Worm (Caenorhabditis elegans) whole organism, L2 larva: ENCODE results near the gene mdh-2.

Experiments used
- C34F6.9 ChIP-seq: fragments of 150-350 bp; optimal IDR thresholded peaks from 2 replicates; lab custom pipeline; 2014; ENCODE audit warnings: missing biosample characterization, missing genetic modification characterization
- F13H6.1 ChIP-seq: sonication (generic microtip); optimal IDR thresholded peaks from 2 replicates; lab custom pipeline; 2016; ENCODE audit warnings: missing genetic modification characterization, missing compliant biosample characterization
- R02D3.7 ChIP-seq: fragments of 150-350 bp; optimal IDR thresholded peaks from 2 replicates; lab custom pipeline; 2014; ENCODE audit warnings: missing biosample characterization, missing genetic modification characterization
- Y55F3AM.14 ChIP-seq: fragments of 200-800 bp; sonication (Bioruptor generic); optimal IDR thresholded peaks from 2 replicates; lab custom pipeline; 2018; ENCODE audit warnings: mild to moderate bottlenecking, missing genetic modification characterization, missing compliant biosample characterization
- ZK546.5 ChIP-seq: sonication (generic microtip); optimal IDR thresholded peaks from 2 replicates; lab custom pipeline; 2017; ENCODE audit warnings: missing biosample characterization, missing genetic modification characterization
- aly-2 ChIP-seq: fragments of 150-350 bp; optimal IDR thresholded peaks from 2 replicates; lab custom pipeline; 2014; ENCODE audit warnings: missing biosample characterization, missing genetic modification characterization
- ama-1 ChIP-seq: fragments of 150-350 bp; optimal IDR thresholded peaks from 2 replicates; lab custom pipeline; 2018; ENCODE audit warnings: inconsistent platforms
- blmp-1 ChIP-seq: sonication (generic microtip); optimal IDR thresholded peaks from 2 replicates; lab custom pipeline; 2017; ENCODE audit warnings: missing genetic modification characterization, mild to moderate bottlenecking, missing compliant biosample characterization, antibody characterized with exemption, moderate library complexity; ENCODE audit not compliant: insufficient read depth
- ceh-16 ChIP-seq: fragments of 150-350 bp; optimal IDR thresholded peaks from 2 replicates; lab custom pipeline; 2014; ENCODE audit warnings: missing biosample characterization, missing genetic modification characterization
- crh-2 ChIP-seq: sonication (generic microtip); optimal IDR thresholded peaks from 2 replicates; lab custom pipeline; 2017; ENCODE audit warnings: missing biosample characterization, missing genetic modification characterization
- dmd-4 ChIP-seq: sonication (generic microtip); optimal IDR thresholded peaks from 2 replicates; lab custom pipeline; 2017; ENCODE audit warnings: missing biosample characterization, missing genetic modification characterization
- egl-27 ChIP-seq: sonication (generic microtip); optimal IDR thresholded peaks from 3 replicates; lab custom pipeline; 2017; ENCODE audit warnings: missing biosample characterization, missing genetic modification reagents, missing genetic modification characterization
- elt-1 ChIP-seq: fragments of 150-350 bp; optimal IDR thresholded peaks from 2 replicates; lab custom pipeline; 2014; ENCODE audit warnings: missing biosample characterization, missing genetic modification characterization
- elt-3 ChIP-seq: sonication (generic microtip); optimal IDR thresholded peaks from 2 replicates; lab custom pipeline; 2017; ENCODE audit warnings: missing biosample characterization, missing genetic modification characterization
- fos-1 ChIP-seq: fragments of 150-350 bp; optimal IDR thresholded peaks from 2 replicates; lab custom pipeline; 2014; ENCODE audit warnings: missing biosample characterization, missing genetic modification characterization
- lin-11 ChIP-seq: fragments of 150-350 bp; sonication (generic microtip); optimal IDR thresholded peaks from 2 replicates; lab custom pipeline; 2014; ENCODE audit warnings: missing biosample characterization, missing genetic modification characterization, inconsistent platforms, mixed read lengths
- lin-13 ChIP-seq: fragments of 150-350 bp; optimal IDR thresholded peaks from 2 replicates; lab custom pipeline; 2014; ENCODE audit warnings: missing biosample characterization, missing genetic modification reagents, missing genetic modification characterization
- lin-39 ChIP-seq: fragments of 150-350 bp; optimal IDR thresholded peaks from 2 replicates; lab custom pipeline; 2014; ENCODE audit warnings: missing biosample characterization, missing genetic modification reagents, missing genetic modification characterization
- lsy-2 ChIP-seq, 2 experiments: fragments of 150-350 bp in 1 of 2; sonication (generic microtip) in 1 of 2; optimal IDR thresholded peaks; 2 replicates each; lab custom pipeline; 2014 to 2017; ENCODE audit warnings: missing biosample characterization in 2 of 2, missing genetic modification characterization in 2 of 2
- mab-5 ChIP-seq: fragments of 150-350 bp; optimal IDR thresholded peaks from 2 replicates; lab custom pipeline; 2014; ENCODE audit warnings: missing biosample characterization, missing genetic modification characterization
- mbf-1 ChIP-seq: sonication (generic microtip); optimal IDR thresholded peaks from 2 replicates; lab custom pipeline; 2017; ENCODE audit warnings: missing biosample characterization, missing genetic modification characterization
- mdl-1 ChIP-seq, 2 experiments: fragments of 150-350 bp in 1 of 2; sonication (generic microtip) in 1 of 2; optimal IDR thresholded peaks; 2 replicates each; lab custom pipeline; 2017; ENCODE audit warnings: missing biosample characterization in 2 of 2, missing genetic modification characterization in 2 of 2
- nhr-10 ChIP-seq: sonication (generic microtip); optimal IDR thresholded peaks from 2 replicates; lab custom pipeline; 2017; ENCODE audit warnings: missing biosample characterization, missing genetic modification characterization
- nhr-11 ChIP-seq: fragments of 150-350 bp; optimal IDR thresholded peaks from 2 replicates; lab custom pipeline; 2014; ENCODE audit warnings: missing biosample characterization, missing genetic modification characterization
- nhr-12 ChIP-seq: fragments of 150-350 bp; optimal IDR thresholded peaks from 2 replicates; lab custom pipeline; 2014; ENCODE audit warnings: missing biosample characterization, missing genetic modification characterization
- nhr-129 ChIP-seq: fragments of 150-350 bp; optimal IDR thresholded peaks from 2 replicates; lab custom pipeline; 2014; ENCODE audit warnings: missing biosample characterization, missing genetic modification characterization
- nhr-21 ChIP-seq: fragments of 150-350 bp; optimal IDR thresholded peaks from 2 replicates; lab custom pipeline; 2014; ENCODE audit warnings: missing biosample characterization, missing genetic modification characterization
- nhr-23 ChIP-seq: fragments of 150-350 bp; optimal IDR thresholded peaks from 2 replicates; lab custom pipeline; 2014; ENCODE audit warnings: missing biosample characterization, missing genetic modification reagents, missing genetic modification characterization
- nhr-237 ChIP-seq: fragments of 150-350 bp; optimal IDR thresholded peaks from 2 replicates; lab custom pipeline; 2014; ENCODE audit warnings: missing biosample characterization, missing genetic modification characterization
- nhr-25 ChIP-seq: fragments of 150-350 bp; sonication (generic microtip); optimal IDR thresholded peaks from 3 replicates; lab custom pipeline; 2014; ENCODE audit warnings: missing biosample characterization, missing genetic modification characterization
- nhr-6 ChIP-seq: fragments of 150-350 bp; optimal IDR thresholded peaks from 2 replicates; lab custom pipeline; 2014; ENCODE audit warnings: missing biosample characterization, missing genetic modification characterization
- nhr-77 ChIP-seq: fragments of 150-350 bp; optimal IDR thresholded peaks from 2 replicates; lab custom pipeline; 2014; ENCODE audit warnings: missing biosample characterization, missing genetic modification characterization
- peb-1 ChIP-seq: fragments of 150-350 bp; optimal IDR thresholded peaks from 2 replicates; lab custom pipeline; 2014; ENCODE audit warnings: missing biosample characterization, missing genetic modification characterization
- sem-4 ChIP-seq: fragments of 150-350 bp; optimal IDR thresholded peaks from 2 replicates; lab custom pipeline; 2014; ENCODE audit warnings: missing biosample characterization, missing genetic modification reagents, missing genetic modification characterization
- skn-1 ChIP-seq: sonication (generic microtip); optimal IDR thresholded peaks from 2 replicates; lab custom pipeline; 2017; ENCODE audit warnings: missing biosample characterization, missing genetic modification characterization
- sma-3 ChIP-seq: sonication (generic microtip); optimal IDR thresholded peaks from 2 replicates; lab custom pipeline; 2016; ENCODE audit warnings: missing genetic modification reagents, missing genetic modification characterization, missing compliant biosample characterization
- sma-9 ChIP-seq, 2 experiments: fragments of 150-350 bp in 1 of 2; sonication (generic microtip) in 1 of 2; optimal IDR thresholded peaks; 2 replicates each; lab custom pipeline; 2014 to 2016; ENCODE audit warnings: missing genetic modification characterization in 2 of 2, mild to moderate bottlenecking in 1 of 2, missing biosample characterization in 1 of 2, missing compliant biosample characterization in 1 of 2, missing genetic modification reagents in 1 of 2, moderate library complexity in 1 of 2
- unc-39 ChIP-seq: fragments of 150-350 bp; optimal IDR thresholded peaks from 2 replicates; lab custom pipeline; 2014; ENCODE audit warnings: missing biosample characterization, missing genetic modification characterization
- unc-55 ChIP-seq: fragments of 150-350 bp; sonication (generic microtip); optimal IDR thresholded peaks from 3 replicates; lab custom pipeline; 2014; ENCODE audit warnings: missing biosample characterization, missing genetic modification reagents, missing genetic modification characterization
- ztf-1 ChIP-seq: fragments of 200-800 bp; sonication (Bioruptor generic); conservative IDR thresholded peaks from 2 replicates; pipeline ENCODE4 v1.3.6; 2022; ENCODE audit warnings: missing genetic modification characterization, missing compliant biosample characterization
- ztf-11 ChIP-seq: sonication (generic microtip); optimal IDR thresholded peaks from 2 replicates; lab custom pipeline; 2017; ENCODE audit warnings: missing biosample characterization, missing genetic modification characterization
- ztf-4 ChIP-seq: fragments of 150-350 bp; optimal IDR thresholded peaks from 2 replicates; lab custom pipeline; 2014; ENCODE audit warnings: missing biosample characterization, missing genetic modification characterization

The mdh-2 gene

ce11 chrIII:6610522-6610921, 2.6 kb upstream of the mdh-2 start, which contains the start of gene srh-40:
Gene srh-40, plus strand, starts transcription at chrIII:6610822.
- TF ChIP-seq lsy-2 (tag; optimal IDR thresholded peaks at IDR 0.05; lab: Kevin White, UChicago) (no peak), unc-55 (GFP tag; lab: Kevin White, UChicago) (no peak), nhr-11 (tag; lab: Kevin White, UChicago) (no peak), sma-9 (GFP tag; optimal IDR thresholded peaks at IDR 0.05; lab: Kevin White, UChicago) (no peak), sma-9 (tag; optimal IDR thresholded peaks at IDR 0.05; lab: Kevin White, UChicago) (no peak)

- TF ChIP-seq mbf-1 (no peak), mdl-1 (tag; optimal IDR thresholded peaks at IDR 0.05; lab: Kevin White, UChicago) (no peak), nhr-23 (tag; lab: Kevin White, UChicago) (no peak), sem-4 (tag; lab: Kevin White, UChicago) (no peak), ama-1 (lab: Kevin White, UChicago) (no peak), lin-39 (tag; lab: Kevin White, UChicago) (no peak), elt-3 (tag; lab: Kevin White, UChicago) (no peak), skn-1 (tag; lab: Kevin White, UChicago) (no peak), sma-9 (GFP tag; optimal IDR thresholded peaks at IDR 0.05; lab: Kevin White, UChicago) (no peak), sma-9 (tag; optimal IDR thresholded peaks at IDR 0.05; lab: Kevin White, UChicago) (no peak), lin-11 (tag; lab: Kevin White, UChicago) (no peak)
These were observed 260 bp downstream of the mdh-2 start for ce11 chrIII:6607646-6608045.

- TF ChIP-seq fos-1 (tag; lab: Kevin White, UChicago) (no peak), nhr-12 (no peak), ztf-11 (no peak), lin-13 (GFP tag; lab: Kevin White, UChicago) (no peak), sma-3 (GFP tag; lab: Kevin White, UChicago) (no peak), blmp-1 (tag; lab: Kevin White, UChicago) (no peak), ceh-16 (tag; lab: Kevin White, UChicago) (no peak), ama-1 (lab: Kevin White, UChicago) (no peak), mbf-1 (no peak), nhr-23 (tag; lab: Kevin White, UChicago) (no peak), elt-3 (tag; lab: Kevin White, UChicago) (no peak), elt-1 (no peak)
These were observed 839 bp downstream of the mdh-2 start for ce11 chrIII:6607067-6607466.

- TF ChIP-seq sem-4 (tag; lab: Kevin White, UChicago), result no peak
- no peak for TF ChIP-seq mdl-1 (tag; optimal IDR thresholded peaks at IDR 0.05; lab: Kevin White, UChicago)
- no peak for TF ChIP-seq ZK546.5 (tag; lab: Kevin White, UChicago)
- no peak for TF ChIP-seq nhr-6 (tag; lab: Kevin White, UChicago)
- no peak for TF ChIP-seq crh-2 (tag; lab: Kevin White, UChicago)
- no peak for TF ChIP-seq sma-3 (GFP tag; lab: Kevin White, UChicago)
- no peak for TF ChIP-seq ama-1 (lab: Kevin White, UChicago)
- TF ChIP-seq mab-5 (tag; lab: Kevin White, UChicago), result no peak
- no peak for TF ChIP-seq peb-1
- TF ChIP-seq Y55F3AM.14 (GFP tag; lab: Kevin White, UChicago), result no peak
- no peak for TF ChIP-seq unc-39
- no peak for TF ChIP-seq nhr-77 (tag; lab: Kevin White, UChicago)
These were observed 1.3 kb downstream of the mdh-2 start for ce11 chrIII:6606641-6607040.

- TF ChIP-seq nhr-129 (tag; lab: Kevin White, UChicago) (peak; percentile 88), nhr-10 (tag; lab: Kevin White, UChicago) (no peak), R02D3.7 (tag; lab: Kevin White, UChicago) (no peak), ztf-1 (GFP tag; lab: Robert Waterston, UW) (no peak), mab-5 (tag; lab: Kevin White, UChicago) (peak; percentile 63), dmd-4 (tag; lab: Kevin White, UChicago) (no peak), lin-11 (tag; lab: Kevin White, UChicago) (peak; percentile 4), nhr-77 (tag; lab: Kevin White, UChicago) (no peak), Y55F3AM.14 (GFP tag; lab: Kevin White, UChicago) (peak; percentile 64), egl-27 (peak; percentile 8), C34F6.9 (tag; lab: Kevin White, UChicago) (peak; percentile 86), ama-1 (lab: Kevin White, UChicago) (peak; percentile 73), lsy-2 (tag; optimal IDR thresholded peaks at IDR 0.05; lab: Kevin White, UChicago) (peak; percentile 52 to 86), F13H6.1 (tag; lab: Kevin White, UChicago) (peak; percentile 73), nhr-25 (tag; lab: Kevin White, UChicago) (peak; percentile 52), nhr-237 (no peak), sma-3 (GFP tag; lab: Kevin White, UChicago) (peak; percentile 78), unc-39 (no peak), sma-9 (GFP tag; optimal IDR thresholded peaks at IDR 0.05; lab: Kevin White, UChicago) (peak; percentile 86), sma-9 (tag; optimal IDR thresholded peaks at IDR 0.05; lab: Kevin White, UChicago) (no peak), nhr-21 (tag; lab: Kevin White, UChicago) (peak; percentile 58), ceh-16 (tag; lab: Kevin White, UChicago) (no peak), ZK546.5 (tag; lab: Kevin White, UChicago) (no peak), aly-2 (tag; lab: Kevin White, UChicago) (no peak), ztf-4 (tag; lab: Kevin White, UChicago) (peak; percentile 92), lin-39 (tag; lab: Kevin White, UChicago) (no peak), mdl-1 (tag; optimal IDR thresholded peaks at IDR 0.05; lab: Kevin White, UChicago) (peak; percentile 78 to 85), elt-1 (no peak), nhr-23 (tag; lab: Kevin White, UChicago) (no peak)
These were observed 1.9 kb downstream of the mdh-2 start for ce11 chrIII:6606022-6606467.
